Worm (Caenorhabditis elegans) whole organism, midembryonic: ENCODE data around the gene snt-1.

Experiments used
- cog-1 ChIP-seq: sonication (generic microtip); optimal IDR thresholded peaks from 2 replicates; lab custom pipeline; 2016; ENCODE audit warnings: missing genetic modification characterization, missing compliant biosample characterization
- flt-1 ChIP-seq: fragments of 200-800 bp; sonication (Bioruptor generic); IDR thresholded peaks from 2 replicates; pipeline ENCODE4 v1.3.6; 2022; ENCODE audit warnings: missing genetic modification characterization, missing compliant biosample characterization
- tab-1 ChIP-seq: fragments of 200-800 bp; sonication (Bioruptor generic); IDR thresholded peaks from 2 replicates; pipeline ENCODE4 v1.3.6; 2022; ENCODE audit warnings: missing genetic modification characterization, missing compliant biosample characterization
- ztf-23 ChIP-seq: fragments of 200-800 bp; sonication (Bioruptor generic); IDR thresholded peaks from 2 replicates; pipeline ENCODE4 v1.3.6; 2022; ENCODE audit warnings: missing genetic modification reagents, missing genetic modification characterization, missing compliant biosample characterization
- ztf-29 ChIP-seq: fragments of 200-800 bp; sonication (Bioruptor generic); IDR thresholded peaks from 2 replicates; pipeline ENCODE4 v1.3.6; 2022; ENCODE audit warnings: missing genetic modification reagents, missing genetic modification characterization, missing compliant biosample characterization

DNA sequence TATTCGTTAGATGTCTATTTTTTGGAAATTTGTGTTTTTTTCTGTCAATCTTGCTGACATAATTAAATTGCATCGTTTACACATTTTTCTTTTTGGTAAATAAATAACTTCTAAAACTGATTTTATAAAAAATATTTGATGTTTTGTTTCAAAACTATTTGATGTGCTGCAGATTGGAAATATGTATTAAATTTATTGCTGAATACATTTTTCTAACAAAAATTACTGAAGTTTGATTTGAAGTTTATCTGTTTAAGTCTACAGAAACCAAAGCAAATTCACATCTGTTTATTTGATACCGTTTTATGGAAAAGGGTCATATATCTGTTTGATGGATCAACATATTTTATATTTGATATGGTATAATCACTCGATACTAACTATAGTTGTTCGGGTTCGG, 5.6 kb downstream of the snt-1 start:
- TF ChIP-seq flt-1 (GFP tag; lab: Robert Waterston, UW) (no peak), ztf-29 (GFP tag; lab: Robert Waterston, UW) (no peak), tab-1 (GFP tag; lab: Robert Waterston, UW) (no peak), cog-1 (tag; lab: Kevin White, UChicago) (no peak), ztf-23 (GFP tag; lab: Robert Waterston, UW) (no peak)
